Worm (Caenorhabditis elegans) whole organism, L4/young adult: Measurements from ENCODE around the gene B0507.8.

Source experiments
- W03F9.2 ChIP-seq: fragments of 150-350 bp; optimal IDR thresholded peaks from 2 replicates; lab custom pipeline; 2014; ENCODE audit warnings: missing biosample characterization, missing genetic modification characterization
- dao-5 ChIP-seq: sonication (generic microtip); optimal IDR thresholded peaks from 2 replicates; lab custom pipeline; 2016; ENCODE audit warnings: missing genotype, missing genetic modification characterization, moderate library complexity, missing compliant biosample characterization
- him-1 ChIP-seq: sonication (generic microtip); optimal IDR thresholded peaks from 2 replicates; lab custom pipeline; 2016; ENCODE audit warnings: missing genotype, missing genetic modification reagents, missing genetic modification characterization, missing compliant biosample characterization

ce11 chrV:8805047-8805446, 42.3 kb upstream of the B0507.8 start:
- no peak for TF ChIP-seq dao-5 (tag; lab: Kevin White, UChicago)
- TF ChIP-seq W03F9.2: no peak
- no peak for TF ChIP-seq him-1 (tag; lab: Kevin White, UChicago)
